Worm (Caenorhabditis elegans): ENCODE data around the gene tig-3.

The tig-3 gene

ce11 chrII:15197500-15197899 lies 54.1 kb downstream of the tig-3 start:
- TF ChIP-seq pha-4 (tag; optimal IDR thresholded peaks at IDR 0.05) (peak; percentile 3), fos-1 (tag; optimal IDR thresholded peaks at IDR 0.05) (no peak), lin-39 (tag; optimal IDR thresholded peaks at IDR 0.05) (no peak), nhr-43 (tag; optimal IDR thresholded peaks at IDR 0.05; ENCODE audit: poor library complexity, severe bottlenecking) (no peak), elt-3 (tag; optimal IDR thresholded peaks at IDR 0.05) (no peak), R02D3.7 (tag; optimal IDR thresholded peaks at IDR 0.05) (no peak), pqm-1 (tag; optimal IDR thresholded peaks at IDR 0.05) (peak; percentile 64), ama-1 (optimal IDR thresholded peaks at IDR 0.05) (peak; percentile 10), elt-2 (tag; optimal IDR thresholded peaks at IDR 0.05) (peak; percentile 61)

- TF ChIP-seq unc-39 (tag; optimal IDR thresholded peaks at IDR 0.05): no peak
- no peak for TF ChIP-seq nhr-12 (tag; optimal IDR thresholded peaks at IDR 0.05)
- TF ChIP-seq aly-2 (tag; optimal IDR thresholded peaks at IDR 0.05): no peak
- TF ChIP-seq eor-1 (tag; optimal IDR thresholded peaks at IDR 0.05): no peak
- TF ChIP-seq mdl-1 (tag; optimal IDR thresholded peaks at IDR 0.05): no peak
- no peak for TF ChIP-seq nfya-1 (tag; optimal IDR thresholded peaks at IDR 0.05; ENCODE audit: insufficient read depth)
- TF ChIP-seq pha-4 (tag; optimal IDR thresholded peaks at IDR 0.05): no peak
- TF ChIP-seq nhr-11 (tag; optimal IDR thresholded peaks at IDR 0.05): no peak
- no peak for TF ChIP-seq skn-1 (tag; optimal IDR thresholded peaks at IDR 0.05)
- no peak for TF ChIP-seq tbx-2 (tag; optimal IDR thresholded peaks at IDR 0.05)
- no peak for TF ChIP-seq egl-5 (tag; optimal IDR thresholded peaks at IDR 0.05)
- no peak for TF ChIP-seq ama-1 (optimal IDR thresholded peaks at IDR 0.05)
- TF ChIP-seq R02D3.7 (tag; optimal IDR thresholded peaks at IDR 0.05): no peak
- TF ChIP-seq ceh-28 (tag; optimal IDR thresholded peaks at IDR 0.05): no peak
Observed at ce11 chrII:15196433-15196832, 55.2 kb downstream of the tig-3 start, which contains the start of gene spsb-1. TSS of gene spsb-1 (plus strand) at chrII:15196733.

ce11 chrII:15195346-15195745 lies 56.2 kb downstream of the tig-3 start:
- no peak for TF ChIP-seq ceh-16 (tag; optimal IDR thresholded peaks at IDR 0.05)
- TF ChIP-seq zag-1 (tag; optimal IDR thresholded peaks at IDR 0.05): no peak
- TF ChIP-seq nhr-28 (tag; optimal IDR thresholded peaks at IDR 0.05): no peak
- peak; percentile 31 for TF ChIP-seq pha-4 (tag; optimal IDR thresholded peaks at IDR 0.05)
- no peak for TF ChIP-seq lsy-12 (tag; optimal IDR thresholded peaks at IDR 0.05)
- no peak for TF ChIP-seq mdl-1 (tag; optimal IDR thresholded peaks at IDR 0.05)
- no peak for TF ChIP-seq fkh-2 (tag; optimal IDR thresholded peaks at IDR 0.05)
- no peak for TF ChIP-seq egl-5 (tag; optimal IDR thresholded peaks at IDR 0.05)
- no peak for TF ChIP-seq lin-15B (tag; optimal IDR thresholded peaks at IDR 0.05)
- TF ChIP-seq fos-1 (tag; optimal IDR thresholded peaks at IDR 0.05): no peak
- peak; percentile 9 for TF ChIP-seq elt-2 (tag; optimal IDR thresholded peaks at IDR 0.05)
